Fruit fly (Drosophila melanogaster): ENCODE measurements around the gene CG4907.

Gene CG4907

DNA sequence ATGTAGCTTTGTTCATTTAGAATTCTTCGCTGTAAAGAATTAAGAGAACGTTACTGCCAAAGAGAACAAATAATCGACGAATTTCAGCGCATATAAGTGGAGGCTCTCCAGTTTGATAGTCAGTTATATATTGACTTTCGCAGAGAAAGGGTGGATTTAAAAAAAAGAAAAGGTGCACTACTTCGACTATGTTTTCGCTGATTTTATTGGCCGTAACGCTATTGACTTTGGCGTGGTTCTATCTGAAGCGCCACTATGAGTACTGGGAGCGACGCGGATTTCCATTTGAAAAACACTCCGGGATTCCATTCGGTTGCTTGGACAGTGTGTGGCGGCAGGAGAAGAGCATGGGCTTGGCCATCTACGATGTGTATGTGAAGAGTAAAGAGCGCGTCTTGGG lies 12.4 kb downstream of the CG4907 start, which contains the start of gene Cyp6d4:
Gene Cyp6d4, plus strand, starts transcription at position 112 of the 400 bp plus-strand sequence.
- TF ChIP-seq CG17801 (GFP tag; optimal IDR thresholded peaks at IDR 0.05; ENCODE audit: partially characterized antibody): no peak

DNA sequence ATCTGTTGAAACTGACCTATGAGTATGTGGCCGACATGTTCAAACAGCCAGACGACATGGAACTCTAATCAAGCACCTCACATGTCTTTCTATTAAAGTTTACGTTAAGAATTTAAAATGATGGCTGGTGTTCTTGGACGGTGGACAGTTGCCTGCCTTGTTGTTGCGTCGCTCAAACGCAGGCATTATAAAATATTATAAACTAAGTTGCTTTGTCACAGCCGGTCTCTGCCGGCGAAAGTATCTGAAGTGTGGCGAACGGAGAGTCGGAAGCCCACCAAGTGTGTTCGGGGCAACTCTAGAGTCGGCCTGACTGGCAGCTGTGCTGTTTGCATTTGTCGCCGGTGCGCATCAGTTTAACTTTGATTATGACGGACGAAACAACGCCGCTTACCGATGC lies 15.9 kb downstream of the CG4907 start, which contains the start of gene cd:
Gene cd, plus strand, starts transcription at position 301 of the 400 bp plus-strand sequence.
- no peak for TF ChIP-seq CG17801 (GFP tag; optimal IDR thresholded peaks at IDR 0.05; ENCODE audit: partially characterized antibody)

DNA sequence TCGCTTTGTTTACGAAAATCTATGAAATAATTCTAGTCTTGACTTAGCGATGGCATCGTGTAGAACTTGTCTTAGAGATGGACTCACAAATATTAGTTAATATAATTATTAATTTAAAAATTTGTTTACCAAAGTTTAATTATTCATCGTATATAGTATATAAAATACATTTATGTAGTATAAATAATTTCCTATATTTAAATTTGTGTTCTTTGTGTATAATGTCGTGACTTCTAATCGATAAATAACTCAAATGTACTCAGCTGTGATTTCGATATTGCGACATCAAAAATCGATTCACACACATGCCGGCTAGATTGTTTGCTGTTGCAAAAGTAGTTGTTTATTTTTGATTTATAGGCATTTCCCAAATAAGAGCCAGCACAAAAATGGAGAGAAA lies 20.3 kb downstream of the CG4907 start, which contains the start of the genes wfs1 and Nup133:
Gene wfs1, minus strand, starts transcription at position 70 of the 400 bp plus-strand sequence.
Gene Nup133, plus strand, starts transcription at position 297 of the 400 bp plus-strand sequence.
- TF ChIP-seq CG17801 (GFP tag; optimal IDR thresholded peaks at IDR 0.05; ENCODE audit: partially characterized antibody): peak; percentile 92

DNA sequence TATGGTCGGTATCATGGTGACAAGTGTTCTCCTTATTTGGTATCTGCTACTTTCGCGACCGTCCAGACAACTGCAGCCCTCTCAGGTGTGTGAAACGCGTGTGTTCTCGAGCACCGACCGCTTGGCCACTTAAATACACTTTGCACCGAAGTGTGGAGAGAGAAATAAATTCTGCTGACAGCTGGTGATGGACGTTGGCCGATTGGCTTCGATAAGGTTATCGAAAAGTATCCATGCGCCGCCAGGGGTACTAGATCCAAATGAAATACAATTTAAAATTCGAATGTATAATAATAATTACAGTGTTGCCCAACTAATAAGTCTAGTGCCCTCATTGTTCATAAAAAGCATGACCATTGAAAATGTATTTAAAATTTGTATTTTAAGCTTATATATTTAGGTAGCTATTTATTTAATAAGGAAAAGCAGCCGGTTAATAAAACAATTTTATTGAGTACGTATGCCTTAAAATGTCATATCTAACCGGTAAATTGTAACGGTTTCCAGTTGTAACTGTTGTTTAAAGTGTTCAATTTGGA lies 24.2 kb downstream of the CG4907 start, which contains the start of the genes Gclm and CG17625:
Gene Gclm, minus strand, starts transcription at position 175 of the 539 bp plus-strand sequence.
Gene CG17625, plus strand, starts transcription at position 514 of the 539 bp plus-strand sequence.
- peak; percentile 83 for TF ChIP-seq CG17801 (GFP tag; optimal IDR thresholded peaks at IDR 0.05; ENCODE audit: partially characterized antibody)

DNA sequence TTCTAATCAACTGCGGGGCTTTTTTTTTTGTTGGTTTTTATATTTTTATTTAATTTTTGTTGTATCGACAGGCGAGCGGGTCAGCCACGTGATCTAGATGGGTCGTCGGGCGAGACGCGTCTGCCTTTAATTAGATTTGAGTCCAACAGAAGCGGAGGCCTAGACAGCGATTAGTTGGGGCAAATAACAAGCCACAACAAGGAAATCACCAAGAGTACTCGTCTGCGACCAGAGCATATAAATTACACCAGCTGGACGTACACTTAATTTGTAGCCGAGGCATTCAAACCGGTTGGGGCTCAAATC lies 25.7 kb downstream of the CG4907 start:
- no peak for TF ChIP-seq CG17801 (GFP tag; optimal IDR thresholded peaks at IDR 0.05; ENCODE audit: partially characterized antibody)

DNA sequence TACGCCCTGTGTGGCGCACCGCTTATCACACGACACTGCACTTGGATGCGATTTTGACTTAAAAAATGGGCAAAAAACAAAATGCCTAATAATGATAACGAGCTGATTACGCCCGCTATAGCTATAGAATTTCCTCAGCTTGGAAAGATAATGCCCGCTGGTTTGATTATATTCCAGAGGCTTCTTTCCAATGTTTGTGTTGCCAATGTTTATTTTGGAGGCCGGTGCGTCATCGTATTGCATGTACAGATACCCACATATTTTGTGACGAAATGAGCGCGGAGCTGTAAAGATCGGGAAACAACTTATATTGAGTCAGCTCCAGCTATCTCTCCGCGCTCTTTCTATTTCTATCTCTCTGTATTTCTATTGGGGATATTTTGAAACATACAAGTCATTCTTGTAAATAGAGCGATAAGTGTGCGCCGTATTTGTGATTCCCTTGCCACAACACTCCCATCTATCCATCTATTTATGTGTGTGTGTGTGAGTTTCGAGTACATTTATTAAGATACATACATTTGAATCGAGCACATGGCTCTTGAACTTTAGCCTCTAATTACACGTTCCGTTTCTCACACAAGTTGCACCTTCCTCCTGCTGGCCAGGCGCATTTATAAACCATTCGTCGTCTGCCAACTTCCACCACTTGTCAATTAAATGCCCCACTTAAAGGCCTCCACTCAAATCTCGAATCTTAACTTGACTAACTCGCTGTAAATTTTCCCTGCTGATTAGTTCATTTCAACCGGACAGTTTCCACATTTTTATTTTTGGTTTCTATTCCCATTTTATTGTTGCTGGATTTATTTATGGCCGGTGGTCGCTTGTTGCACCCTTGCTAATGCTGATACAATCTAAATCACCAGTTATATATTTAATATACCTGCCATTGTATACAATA lies 26.3 kb downstream of the CG4907 start:
- no peak for TF ChIP-seq CG17801 (GFP tag; optimal IDR thresholded peaks at IDR 0.05; ENCODE audit: partially characterized antibody)

DNA sequence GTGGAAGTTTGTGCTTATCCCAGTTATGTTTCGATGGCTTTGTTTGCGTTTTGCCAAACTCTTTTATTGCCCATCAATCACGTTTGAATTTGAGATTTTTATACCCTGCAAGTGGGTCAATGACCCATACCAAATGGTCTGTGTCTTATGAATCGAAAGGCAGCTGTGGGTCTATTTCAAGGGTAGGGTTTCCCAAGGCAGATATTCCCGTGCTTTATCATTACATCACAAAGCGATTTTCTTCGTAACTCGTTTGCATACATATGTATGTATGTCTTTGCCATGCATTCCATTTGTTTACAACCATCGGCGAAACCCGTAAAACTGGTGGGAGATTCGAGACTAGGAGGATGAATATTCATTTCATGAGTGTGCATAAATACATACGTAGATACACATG lies 35.1 kb downstream of the CG4907 start:
- TF ChIP-seq CG17801 (GFP tag; optimal IDR thresholded peaks at IDR 0.05; ENCODE audit: partially characterized antibody): no peak

DNA sequence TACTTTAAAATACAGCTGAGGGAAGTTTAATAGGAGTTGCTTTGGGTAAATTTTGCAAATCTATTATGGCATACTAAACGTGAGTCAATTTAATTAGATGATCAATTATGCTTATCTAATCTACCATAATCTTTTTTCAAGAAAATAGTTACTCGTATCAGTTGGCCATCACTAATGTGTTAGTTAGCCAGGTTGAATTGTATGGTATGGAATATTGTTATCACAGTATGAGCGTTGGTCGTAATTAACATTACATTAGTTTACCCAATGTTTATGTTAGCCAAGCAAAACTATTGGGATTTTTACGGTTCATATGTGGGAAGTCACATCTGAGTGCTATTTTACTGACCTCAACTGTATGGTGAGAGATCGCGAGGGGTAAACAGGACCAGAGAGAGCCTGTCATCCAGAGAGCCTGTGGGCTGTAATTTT lies 37.0 kb downstream of the CG4907 start:
- no peak for TF ChIP-seq CG17801 (GFP tag; optimal IDR thresholded peaks at IDR 0.05; ENCODE audit: partially characterized antibody)

DNA sequence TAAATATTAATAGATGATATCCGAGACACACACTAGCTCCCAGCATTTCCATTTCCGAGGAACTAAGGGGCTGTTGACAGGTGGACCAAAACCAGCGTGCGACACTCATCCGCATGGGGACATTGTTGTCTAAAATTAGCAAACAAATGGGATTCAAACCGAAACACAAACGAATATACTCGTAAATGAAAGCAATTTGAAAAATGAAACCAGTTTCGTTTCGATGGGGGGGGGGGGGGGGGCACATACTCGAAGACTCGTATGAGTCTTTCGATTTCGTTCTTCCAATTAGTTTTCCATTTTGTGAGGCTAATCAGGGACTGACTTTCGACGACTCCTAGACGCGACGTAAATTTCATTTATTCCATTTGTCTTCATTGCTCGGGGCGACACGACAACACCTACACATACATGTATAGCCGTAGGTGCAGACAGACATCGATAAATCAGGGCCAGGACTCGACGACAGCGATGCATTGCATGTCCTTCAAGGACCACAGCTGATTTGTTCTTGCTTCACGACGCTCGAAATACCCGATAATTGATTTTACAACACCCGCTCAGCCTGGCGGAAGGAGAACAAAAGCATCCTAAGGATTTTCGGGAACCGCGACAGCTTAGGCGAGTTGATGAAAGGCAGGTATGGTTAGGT lies 37.7 kb downstream of the CG4907 start:
- TF ChIP-seq CG17801 (GFP tag; optimal IDR thresholded peaks at IDR 0.05; ENCODE audit: partially characterized antibody): no peak

DNA sequence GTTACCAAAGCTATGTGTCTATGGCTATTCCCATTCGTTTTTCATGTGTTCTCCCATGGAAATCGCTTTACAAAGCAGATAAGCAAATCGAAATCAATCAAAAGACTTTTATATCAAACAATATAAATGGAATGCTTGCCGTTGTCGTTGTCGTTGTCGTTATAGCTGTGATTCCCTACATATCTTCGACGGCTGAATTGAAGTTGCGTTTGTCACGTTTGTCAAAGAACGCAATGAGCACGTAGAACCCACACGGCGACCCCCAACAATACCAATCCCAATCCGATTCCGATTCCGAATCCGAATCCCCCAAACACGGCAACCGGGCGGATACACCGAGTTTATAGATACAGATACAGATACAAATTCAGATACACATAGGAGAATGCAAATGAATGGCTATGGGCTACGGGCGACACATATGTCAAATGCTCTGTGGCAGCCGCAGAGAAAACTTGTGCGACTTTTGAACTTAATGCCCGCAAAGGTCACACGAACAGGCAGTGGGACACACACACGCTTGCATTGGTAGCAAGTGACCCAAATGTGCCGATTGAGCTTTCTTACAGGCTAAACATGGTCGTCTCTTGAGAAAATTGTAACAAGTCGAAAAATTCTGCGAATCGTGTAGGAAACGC lies 40.7 kb downstream of the CG4907 start:
- no peak for TF ChIP-seq CG17801 (GFP tag; optimal IDR thresholded peaks at IDR 0.05; ENCODE audit: partially characterized antibody)

DNA sequence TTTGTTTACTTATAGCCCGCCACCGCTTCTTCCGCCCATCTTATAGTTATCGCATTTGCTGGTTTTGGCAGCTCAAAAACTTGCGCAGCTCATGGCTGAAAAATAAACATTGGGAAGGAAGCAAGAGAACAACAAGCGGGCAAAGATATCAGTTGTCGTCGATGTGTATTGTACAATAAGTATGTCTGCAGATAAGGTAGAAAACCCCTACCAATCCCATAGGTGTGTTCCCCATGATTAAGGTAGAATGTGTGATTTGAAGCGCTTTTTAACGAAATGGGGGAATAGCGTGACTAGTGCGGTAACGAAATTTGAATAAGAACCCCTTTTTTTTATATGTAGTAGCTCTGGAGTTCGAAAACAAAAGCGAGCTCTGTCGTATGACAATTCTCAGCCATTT lies 41.4 kb downstream of the CG4907 start:
- TF ChIP-seq CG17801 (GFP tag; optimal IDR thresholded peaks at IDR 0.05; ENCODE audit: partially characterized antibody): no peak

DNA sequence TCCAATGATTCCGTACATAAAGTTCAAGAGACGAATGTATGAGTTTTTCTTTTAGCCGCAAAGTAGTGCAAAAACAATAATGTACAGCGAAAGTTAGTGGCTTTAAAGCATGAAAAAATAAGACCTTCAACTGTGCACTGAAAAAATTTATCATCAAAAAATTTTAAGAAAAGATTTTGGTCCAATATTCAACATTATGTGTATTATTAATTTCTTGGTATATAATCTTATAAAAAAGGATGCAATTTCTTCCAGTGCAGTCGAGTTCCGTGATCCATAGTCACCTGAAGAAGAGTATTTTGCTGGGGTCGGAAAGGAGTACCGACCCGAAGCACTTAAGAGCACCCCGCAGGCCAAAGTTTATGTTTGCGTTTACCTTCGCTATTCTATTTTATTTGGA lies 41.9 kb downstream of the CG4907 start:
- TF ChIP-seq CG17801 (GFP tag; optimal IDR thresholded peaks at IDR 0.05; ENCODE audit: partially characterized antibody): no peak

DNA sequence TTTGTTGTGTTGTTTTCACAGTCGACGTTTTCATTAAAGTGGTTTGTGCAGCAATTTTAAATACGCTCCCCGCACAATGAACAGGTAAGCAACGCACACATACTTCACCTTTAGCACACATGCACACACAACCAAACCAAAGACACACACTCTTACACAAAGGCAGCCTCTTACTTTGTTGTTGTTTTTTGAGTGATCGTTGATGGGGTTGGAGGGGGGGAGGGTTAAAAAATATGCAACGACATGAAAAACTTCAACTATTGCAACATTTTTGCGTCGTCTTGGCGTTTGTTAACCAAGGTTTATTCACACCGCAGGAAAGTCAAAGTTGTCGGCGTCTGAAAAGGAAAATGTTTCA lies 42.6 kb downstream of the CG4907 start:
- no peak for TF ChIP-seq CG17801 (GFP tag; optimal IDR thresholded peaks at IDR 0.05; ENCODE audit: partially characterized antibody)

DNA sequence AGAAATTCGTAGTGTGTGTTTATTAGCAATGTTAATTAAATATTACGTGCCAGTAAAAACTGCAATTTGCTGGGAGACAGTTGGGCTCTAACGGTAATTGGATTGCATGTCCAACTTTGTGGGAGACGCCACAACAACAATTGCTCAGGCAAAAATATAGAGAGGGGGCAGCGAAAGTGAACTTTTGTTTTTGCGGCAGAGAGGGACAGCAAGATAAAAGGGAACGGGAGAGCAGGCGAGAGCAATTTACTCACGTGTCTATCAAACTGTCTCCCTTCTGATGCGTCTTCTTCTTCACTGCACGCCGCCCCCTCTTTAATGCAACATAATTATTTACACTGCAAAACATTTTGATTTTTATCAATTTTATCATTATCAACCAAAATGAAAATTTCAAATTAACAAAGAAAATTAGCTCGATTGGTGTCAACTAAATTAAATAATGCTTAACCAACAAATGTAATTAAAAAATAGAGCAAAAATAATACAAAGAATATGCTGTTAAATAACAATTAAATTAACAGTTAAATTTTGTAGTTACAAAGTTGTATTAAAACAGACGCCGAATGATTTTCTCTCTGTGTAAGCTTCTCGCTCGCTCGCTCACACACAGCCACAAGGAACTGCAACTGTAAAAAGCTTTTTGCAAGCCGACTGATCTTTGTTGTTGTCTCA lies 43.1 kb downstream of the CG4907 start:
- peak; percentile 91 for TF ChIP-seq CG17801 (GFP tag; optimal IDR thresholded peaks at IDR 0.05; ENCODE audit: partially characterized antibody)
